Worm (Caenorhabditis elegans): ENCODE measurements around the gene Y66D12A.7.

Y66D12A.7 gene

ce11 chrIII:11544947-11545346 lies 35.3 kb downstream of the Y66D12A.7 start:
- TF ChIP-seq dao-5 (tag; optimal IDR thresholded peaks at IDR 0.05): no peak
- TF ChIP-seq W03F9.2 (tag; optimal IDR thresholded peaks at IDR 0.05): no peak
- no peak for TF ChIP-seq him-1 (tag; optimal IDR thresholded peaks at IDR 0.05)

- no peak for TF ChIP-seq dao-5 (tag; optimal IDR thresholded peaks at IDR 0.05)
- TF ChIP-seq W03F9.2 (tag; optimal IDR thresholded peaks at IDR 0.05): no peak
- no peak for TF ChIP-seq him-1 (tag; optimal IDR thresholded peaks at IDR 0.05)
Measured at ce11 chrIII:11535453-11535852, 44.8 kb downstream of the Y66D12A.7 start.

- TF ChIP-seq W03F9.2 (tag; optimal IDR thresholded peaks at IDR 0.05): no peak
- TF ChIP-seq dao-5 (tag; optimal IDR thresholded peaks at IDR 0.05): no peak
- TF ChIP-seq him-1 (tag; optimal IDR thresholded peaks at IDR 0.05): no peak
Measured at ce11 chrIII:11534624-11535079, 45.6 kb downstream of the Y66D12A.7 start, which contains the start of gene nrps-1. Gene nrps-1, plus strand, starts transcription at chrIII:11534674.
